Fruit fly (Drosophila melanogaster) whole organism, prepupa: Measurements from ENCODE around the gene PGRP-LE.
"Not testable (repeated sequence)": the region's sequence is repeated elsewhere in the genome, so short reads cannot be mapped to it uniquely, and the experiment has no call there.

Experiments
- CG10631 ChIP-seq: fragments of 200-800 bp; sonication (Bioruptor generic); optimal IDR thresholded peaks from 2 replicates; lab custom pipeline; 2016; ENCODE audit warnings: missing biosample characterization, missing genetic modification characterization
- CG16779 ChIP-seq: fragments of 200-800 bp; sonication (Bioruptor generic); optimal IDR thresholded peaks from 3 replicates; lab custom pipeline; 2017; ENCODE audit warnings: missing biosample characterization, mild to moderate bottlenecking, missing genetic modification characterization
- CG34406 ChIP-seq: fragments of 200-800 bp; sonication (Bioruptor generic); optimal IDR thresholded peaks from 3 replicates; lab custom pipeline; 2016; ENCODE audit warnings: missing biosample characterization, missing genetic modification characterization
- CG8319 ChIP-seq: fragments of 200-800 bp; sonication (Bioruptor generic); optimal IDR thresholded peaks from 3 replicates; lab custom pipeline; 2016; ENCODE audit warnings: missing biosample characterization, missing genetic modification characterization
- CG8632 ChIP-seq: fragments of 200-800 bp; sonication (Bioruptor generic); optimal IDR thresholded peaks from 3 replicates; lab custom pipeline; 2016; ENCODE audit warnings: missing biosample characterization, missing genetic modification characterization
- CG9139 ChIP-seq: fragments of 200-800 bp; sonication (Bioruptor generic); optimal IDR thresholded peaks from 3 replicates; lab custom pipeline; 2017; ENCODE audit warnings: missing biosample characterization, mild to moderate bottlenecking, missing genetic modification characterization
- Lpt ChIP-seq: fragments of 200-800 bp; sonication (Bioruptor generic); optimal IDR thresholded peaks from 3 replicates; lab custom pipeline; 2016; ENCODE audit warnings: missing biosample characterization, missing genetic modification characterization
- Met ChIP-seq: fragments of 200-800 bp; sonication (Bioruptor generic); optimal IDR thresholded peaks from 3 replicates; lab custom pipeline; 2016; ENCODE audit warnings: missing biosample characterization, missing genetic modification characterization
- Sox102F ChIP-seq: fragments of 200-800 bp; sonication (Bioruptor generic); optimal IDR thresholded peaks from 2 replicates; lab custom pipeline; 2016; ENCODE audit warnings: missing biosample characterization, mild to moderate bottlenecking, missing genetic modification characterization
- eg ChIP-seq: fragments of 200-800 bp; sonication (Bioruptor generic); IDR thresholded peaks from 3 replicates; pipeline ENCODE4 v1.3.6; 2022; ENCODE audit warnings: missing biosample characterization, missing genetic modification characterization
- pdm3 ChIP-seq: fragments of 200-800 bp; sonication (Bioruptor generic); optimal IDR thresholded peaks from 3 replicates; lab custom pipeline; 2016; ENCODE audit warnings: missing biosample characterization, missing genetic modification characterization

- not testable (repeated sequence) for TF ChIP-seq Met (GFP tag; lab: Kevin White, UChicago); CG16779 (tag; lab: Kevin White, UChicago); Sox102F; CG9139 (GFP tag; lab: Kevin White, UChicago); Lpt; CG10631 (GFP tag; lab: Kevin White, UChicago); eg (GFP tag; lab: Robert Waterston, UW); pdm3; CG34406 (GFP tag; lab: Kevin White, UChicago); CG8319 (GFP tag; lab: Kevin White, UChicago); CG8632
These were observed 7.7 kb downstream of the PGRP-LE start, which contains the start of gene sordd1 for dm6 chrX:15795951-15796443.
